Worm (Caenorhabditis elegans): ENCODE measurements around the gene ins-12.

- TF ChIP-seq B0035.1 (tag; optimal IDR thresholded peaks at IDR 0.05) (no peak), attf-6 (GFP tag; IDR thresholded peaks at IDR 0.05) (no peak), dpl-1 (GFP tag; optimal IDR thresholded peaks at IDR 0.05) (no peak), lin-26 (GFP tag; IDR thresholded peaks at IDR 0.05) (no peak), attf-3 (GFP tag; conservative IDR thresholded peaks at IDR 0.05) (no peak), akir-1 (GFP tag; optimal IDR thresholded peaks at IDR 0.05) (no peak), zfh-2 (GFP tag; conservative IDR thresholded peaks at IDR 0.05) (no peak), cebp-1 (GFP tag; IDR thresholded peaks at IDR 0.05) (no peak), cebp-1 (tag; optimal IDR thresholded peaks at IDR 0.05) (no peak), attf-5 (GFP tag; optimal IDR thresholded peaks at IDR 0.05) (no peak), F10E7.11 (tag; optimal IDR thresholded peaks at IDR 0.05) (no peak), repo-1 (tag; optimal IDR thresholded peaks at IDR 0.05) (no peak), snpc-3.4 (tag; optimal IDR thresholded peaks at IDR 0.05) (no peak)
Observed at ce11 chrII:5554788-5555187, 371 bp downstream of the ins-12 start.

Measured in whole organism, young adult.